Worm (Caenorhabditis elegans): ENCODE measurements around the gene cdh-7.

- no peak for TF ChIP-seq Y53F4B.3 (GFP tag; IDR thresholded peaks at IDR 0.05)
- no peak for TF ChIP-seq ztf-22 (GFP tag; optimal IDR thresholded peaks at IDR 0.05)
- TF ChIP-seq F49E8.2 (tag; optimal IDR thresholded peaks at IDR 0.05; ENCODE audit: insufficient read depth): no peak
- no peak for TF ChIP-seq snpc-4 (GFP tag; optimal IDR thresholded peaks at IDR 0.05)
- TF ChIP-seq snpc-4 (tag; optimal IDR thresholded peaks at IDR 0.05): no peak
- TF ChIP-seq nhr-27 (tag; optimal IDR thresholded peaks at IDR 0.05): no peak
- TF ChIP-seq pha-4 (tag; optimal IDR thresholded peaks at IDR 0.05): no peak
- no peak for TF ChIP-seq F52B5.7 (tag; optimal IDR thresholded peaks at IDR 0.05)
- no peak for TF ChIP-seq K11D2.4 (GFP tag; IDR thresholded peaks at IDR 0.05)
These were observed 8.5 kb downstream of the cdh-7 start, which contains the start of gene R05H10.1 for ce11 chrII:14851483-14851882.
